Fruit fly (Drosophila melanogaster) whole organism, adult: ENCODE results near the gene Archease.

Source experiments
- CG12768 ChIP-seq: fragments of 200-800 bp; sonication (Bioruptor generic); optimal IDR thresholded peaks from 2 replicates; lab custom pipeline; 2017; ENCODE audit warnings: missing biosample characterization, missing genetic modification characterization, mild to moderate bottlenecking, moderate library complexity, missing genetic modification reagents
- CG1620 ChIP-seq: fragments of 200-800 bp; sonication (Bioruptor generic); optimal IDR thresholded peaks from 2 replicates; lab custom pipeline; 2016; ENCODE audit warnings: missing biosample characterization, missing genetic modification characterization
- CG33017 ChIP-seq: fragments of 200-800 bp; sonication (Bioruptor generic); optimal IDR thresholded peaks from 2 replicates; lab custom pipeline; 2018; ENCODE audit warnings: missing biosample characterization, mild to moderate bottlenecking, missing genetic modification characterization, moderate library complexity
- CG5204 ChIP-seq: fragments of 200-800 bp; sonication (Bioruptor generic); optimal IDR thresholded peaks from 2 replicates; lab custom pipeline; 2016; ENCODE audit warnings: missing biosample characterization, missing genetic modification characterization
- CG7045 ChIP-seq: fragments of 200-800 bp; sonication (Bioruptor generic); optimal IDR thresholded peaks from 2 replicates; lab custom pipeline; 2017; ENCODE audit warnings: missing biosample characterization, mild to moderate bottlenecking, missing genetic modification characterization
- Clk ChIP-seq: fragments of 200-800 bp; sonication (Bioruptor generic); optimal IDR thresholded peaks from 2 replicates; lab custom pipeline; 2017; ENCODE audit warnings: missing biosample characterization, missing genetic modification characterization
- cic ChIP-seq: fragments of 200-800 bp; sonication (Bioruptor generic); optimal IDR thresholded peaks from 2 replicates; lab custom pipeline; 2017; ENCODE audit warnings: missing biosample characterization, mild to moderate bottlenecking, missing genetic modification characterization, moderate library complexity
- kay ChIP-seq: fragments of 200-800 bp; sonication (Bioruptor generic); peaks from one replicate; lab custom pipeline; 2016; ENCODE audit warnings: missing biosample characterization, missing genetic modification characterization, borderline replicate concordance

DNA sequence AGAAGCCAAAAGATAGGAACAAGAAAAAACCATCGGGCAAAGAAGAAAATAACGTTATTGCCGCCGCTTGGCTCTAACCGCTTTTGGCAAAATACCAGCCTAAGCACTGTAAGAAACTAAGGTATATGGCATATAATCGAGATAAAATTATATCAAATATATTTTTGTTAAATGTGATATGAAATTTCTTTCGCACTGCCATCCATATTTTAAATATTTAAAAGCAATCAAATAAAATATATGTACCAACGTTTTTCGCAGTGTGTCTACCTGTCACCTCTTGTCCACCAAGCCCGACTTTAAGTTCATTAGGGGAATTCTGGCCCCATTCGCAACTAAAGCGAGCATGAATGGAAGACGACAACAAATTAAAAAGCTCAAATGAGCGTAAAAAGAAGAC, 35.0 kb downstream of the Archease start:
- no peak for TF ChIP-seq kay (GFP tag; lab: Kevin White, UChicago)
- peak; percentile 24 for TF ChIP-seq CG7045 (GFP tag; lab: Kevin White, UChicago)
- no peak for TF ChIP-seq CG1620 (GFP tag; lab: Kevin White, UChicago)
- peak; percentile 9 for TF ChIP-seq CG12768
- no peak for TF ChIP-seq CG5204 (GFP tag; lab: Kevin White, UChicago)
- TF ChIP-seq cic, result no peak
- no peak for TF ChIP-seq CG33017 (tag; lab: Kevin White, UChicago)
- no peak for TF ChIP-seq Clk (GFP tag; lab: Kevin White, UChicago)
